Worm (Caenorhabditis elegans) whole organism, mixed stage, embryonic: ENCODE data around the gene srg-61.

Experiments used
- M03D4.4 ChIP-seq: sonication (generic microtip); optimal IDR thresholded peaks from 2 replicates; lab custom pipeline; 2017; ENCODE audit warnings: mild to moderate bottlenecking, missing genetic modification characterization, missing compliant biosample characterization
- bed-3 ChIP-seq: fragments of 200-800 bp; sonication (Bioruptor generic); optimal IDR thresholded peaks from 3 replicates; lab custom pipeline; 2018; ENCODE audit warnings: mild to moderate bottlenecking, missing genetic modification characterization, moderate library complexity, missing compliant biosample characterization
- ceh-43 ChIP-seq: fragments of 200-800 bp; sonication (Bioruptor generic); optimal IDR thresholded peaks from 2 replicates; lab custom pipeline; 2018; ENCODE audit warnings: mild to moderate bottlenecking, missing genetic modification characterization, moderate library complexity, missing compliant biosample characterization
- ceh-83 ChIP-seq: fragments of 200-800 bp; sonication (Bioruptor generic); optimal IDR thresholded peaks from 2 replicates; lab custom pipeline; 2018; ENCODE audit warnings: mild to moderate bottlenecking, missing genetic modification characterization, missing compliant biosample characterization
- ces-1 ChIP-seq: fragments of 150-350 bp; optimal IDR thresholded peaks from 2 replicates; lab custom pipeline; 2014; ENCODE audit warnings: missing biosample characterization, missing genetic modification reagents, missing genetic modification characterization
- cnd-1 ChIP-seq: fragments of 200-800 bp; sonication (Bioruptor generic); optimal IDR thresholded peaks from 2 replicates; lab custom pipeline; 2018; ENCODE audit warnings: mild to moderate bottlenecking, missing genetic modification characterization, missing compliant biosample characterization
- drap-1 ChIP-seq: fragments of 200-800 bp; sonication (Bioruptor generic); optimal IDR thresholded peaks from 3 replicates; lab custom pipeline; 2018; ENCODE audit warnings: mild to moderate bottlenecking, missing genetic modification characterization, missing compliant biosample characterization
- elt-1 ChIP-seq: sonication (generic microtip); optimal IDR thresholded peaks from 2 replicates; lab custom pipeline; 2017; ENCODE audit warnings: missing genetic modification characterization, mild to moderate bottlenecking, missing compliant biosample characterization, antibody characterized with exemption, moderate library complexity, borderline replicate concordance; ENCODE audit not compliant: insufficient read depth
- elt-3 ChIP-seq: fragments of 150-350 bp; optimal IDR thresholded peaks from 2 replicates; lab custom pipeline; 2014; ENCODE audit warnings: missing biosample characterization, missing genetic modification characterization
- flh-1 ChIP-seq: fragments of 200-800 bp; sonication (Bioruptor generic); optimal IDR thresholded peaks from 2 replicates; lab custom pipeline; 2018; ENCODE audit warnings: mild to moderate bottlenecking, missing genetic modification characterization, moderate library complexity, missing compliant biosample characterization
- ham-2 ChIP-seq: fragments of 200-800 bp; sonication (Bioruptor generic); optimal IDR thresholded peaks from 2 replicates; lab custom pipeline; 2018; ENCODE audit warnings: mild to moderate bottlenecking, missing genetic modification characterization, missing compliant biosample characterization
- hlh-1 ChIP-seq: fragments of 150-350 bp; optimal IDR thresholded peaks from 2 replicates; lab custom pipeline; 2014; ENCODE audit warnings: missing biosample characterization, missing genetic modification reagents, missing genetic modification characterization
- lin-13 ChIP-seq: fragments of 150-350 bp; optimal IDR thresholded peaks from 2 replicates; lab custom pipeline; 2014; ENCODE audit warnings: missing biosample characterization, missing genetic modification characterization
- lin-32 ChIP-seq: fragments of 200-800 bp; sonication (Bioruptor generic); optimal IDR thresholded peaks from 2 replicates; lab custom pipeline; 2018; ENCODE audit warnings: mild to moderate bottlenecking, missing genetic modification characterization, missing compliant biosample characterization
- lsy-2 ChIP-seq: fragments of 150-350 bp; optimal IDR thresholded peaks from 2 replicates; lab custom pipeline; 2014; ENCODE audit warnings: missing biosample characterization, missing genetic modification characterization
- mep-1 ChIP-seq: fragments of 150-350 bp; optimal IDR thresholded peaks from 2 replicates; lab custom pipeline; 2017; ENCODE audit warnings: missing biosample characterization, missing genetic modification reagents, missing genetic modification characterization, inconsistent platforms
- mls-2 ChIP-seq: sonication (generic microtip); optimal IDR thresholded peaks from 2 replicates; lab custom pipeline; 2016; ENCODE audit warnings: mild to moderate bottlenecking, missing genetic modification characterization, moderate library complexity, missing compliant biosample characterization
- nhr-12 ChIP-seq: fragments of 150-350 bp; optimal IDR thresholded peaks from 2 replicates; lab custom pipeline; 2014; ENCODE audit warnings: missing biosample characterization, missing genetic modification characterization
- nhr-2 ChIP-seq: fragments of 150-350 bp; optimal IDR thresholded peaks from 2 replicates; lab custom pipeline; 2014; ENCODE audit warnings: missing biosample characterization, missing genetic modification characterization
- nhr-237 ChIP-seq: fragments of 150-350 bp; optimal IDR thresholded peaks from 2 replicates; lab custom pipeline; 2014; ENCODE audit warnings: missing biosample characterization, missing genetic modification characterization
- nhr-28 ChIP-seq: fragments of 150-350 bp; optimal IDR thresholded peaks from 2 replicates; lab custom pipeline; 2014; ENCODE audit warnings: missing biosample characterization, missing genetic modification characterization
- nhr-76 ChIP-seq: sonication (generic microtip); optimal IDR thresholded peaks from 2 replicates; lab custom pipeline; 2017; ENCODE audit warnings: missing biosample characterization, missing genetic modification characterization
- pha-4 ChIP-seq: fragments of 150-350 bp; optimal IDR thresholded peaks from 2 replicates; lab custom pipeline; 2018; ENCODE audit warnings: missing biosample characterization, missing genetic modification reagents, missing genetic modification characterization
- sem-2 ChIP-seq: fragments of 200-800 bp; sonication (Bioruptor generic); optimal IDR thresholded peaks from 2 replicates; lab custom pipeline; 2018; ENCODE audit warnings: mild to moderate bottlenecking, missing genetic modification characterization, missing compliant biosample characterization
- snpc-4 ChIP-seq: fragments of 150-350 bp; optimal IDR thresholded peaks from 2 replicates; lab custom pipeline; 2014; ENCODE audit warnings: missing biosample characterization, missing genetic modification characterization
- sptf-1 ChIP-seq: sonication (generic microtip); optimal IDR thresholded peaks from 2 replicates; lab custom pipeline; 2017; ENCODE audit warnings: mild to moderate bottlenecking, missing genetic modification characterization, moderate library complexity, missing compliant biosample characterization
- tbx-8 ChIP-seq: fragments of 200-800 bp; sonication (Bioruptor generic); optimal IDR thresholded peaks from 2 replicates; lab custom pipeline; 2018; ENCODE audit warnings: mild to moderate bottlenecking, missing genetic modification characterization, moderate library complexity, missing compliant biosample characterization
- unc-120 ChIP-seq: sonication (generic microtip); optimal IDR thresholded peaks from 2 replicates; lab custom pipeline; 2017; ENCODE audit warnings: missing genetic modification characterization, missing compliant biosample characterization; ENCODE audit not compliant: poor library complexity, severe bottlenecking
- unc-39 ChIP-seq: fragments of 150-350 bp; optimal IDR thresholded peaks from 2 replicates; lab custom pipeline; 2014; ENCODE audit warnings: missing biosample characterization, missing genetic modification characterization
- unc-62 ChIP-seq: fragments of 150-350 bp; optimal IDR thresholded peaks from 2 replicates; lab custom pipeline; 2014; ENCODE audit warnings: missing biosample characterization, missing genetic modification reagents, missing genetic modification characterization
- zip-8 ChIP-seq: fragments of 150-350 bp; optimal IDR thresholded peaks from 2 replicates; lab custom pipeline; 2014; ENCODE audit warnings: missing biosample characterization, missing genetic modification characterization
- ztf-11 ChIP-seq: fragments of 150-350 bp; optimal IDR thresholded peaks from 2 replicates; lab custom pipeline; 2014; ENCODE audit warnings: missing biosample characterization, missing genetic modification characterization

The srg-61 gene

ce11 chrV:2757226-2757893 lies 17.2 kb upstream of the srg-61 start, which contains the start of gene srx-28:
Gene srx-28 (minus strand): TSS chrV:2757276.
- TF ChIP-seq sptf-1 (tag; lab: Kevin White, UChicago) (no peak), nhr-12 (tag; lab: Kevin White, UChicago) (no peak), tbx-8 (GFP tag; lab: Kevin White, UChicago) (no peak), lsy-2 (no peak), nhr-28 (tag; lab: Kevin White, UChicago) (no peak), cnd-1 (tag; lab: Kevin White, UChicago) (no peak), nhr-76 (no peak), ceh-43 (GFP tag; lab: Kevin White, UChicago) (no peak), unc-62 (GFP tag; lab: Kevin White, UChicago) (no peak), drap-1 (GFP tag; lab: Kevin White, UChicago) (no peak), mep-1 (no peak)

- TF ChIP-seq ham-2 (GFP tag; lab: Kevin White, UChicago) (no peak), hlh-1 (tag; lab: Kevin White, UChicago) (no peak), unc-120 (tag; lab: Kevin White, UChicago) (no peak), nhr-2 (no peak), lsy-2 (no peak), elt-3 (tag; lab: Kevin White, UChicago) (no peak), ces-1 (GFP tag; lab: Kevin White, UChicago) (no peak), pha-4 (no peak), sem-2 (GFP tag; lab: Kevin White, UChicago) (no peak), elt-1 (tag; lab: Kevin White, UChicago) (no peak), bed-3 (GFP tag; lab: Kevin White, UChicago) (no peak), nhr-28 (tag; lab: Kevin White, UChicago) (no peak), tbx-8 (GFP tag; lab: Kevin White, UChicago) (no peak), mls-2 (tag; lab: Kevin White, UChicago) (no peak), lin-13 (tag; lab: Kevin White, UChicago) (no peak), nhr-237 (tag; lab: Kevin White, UChicago) (no peak), mep-1 (no peak), unc-39 (no peak), lin-32 (GFP tag; lab: Kevin White, UChicago) (no peak), ztf-11 (tag; lab: Kevin White, UChicago) (no peak)
Measured at ce11 chrV:2753007-2753406, 12.9 kb upstream of the srg-61 start, which contains the start of gene srx-26. Gene srx-26 (minus strand): TSS chrV:2753107.

ce11 chrV:2750006-2750405 lies 9.9 kb upstream of the srg-61 start, which contains the start of gene srx-24:
Gene srx-24 (minus strand): TSS chrV:2750106.
- TF ChIP-seq ztf-11 (tag; lab: Kevin White, UChicago) (no peak), unc-120 (tag; lab: Kevin White, UChicago) (no peak), unc-62 (GFP tag; lab: Kevin White, UChicago) (no peak), M03D4.4 (tag; lab: Kevin White, UChicago) (no peak), snpc-4 (no peak), unc-39 (no peak), mep-1 (no peak), ceh-43 (GFP tag; lab: Kevin White, UChicago) (no peak), sptf-1 (tag; lab: Kevin White, UChicago) (no peak), nhr-237 (tag; lab: Kevin White, UChicago) (no peak), ham-2 (GFP tag; lab: Kevin White, UChicago) (no peak), nhr-28 (tag; lab: Kevin White, UChicago) (no peak), mls-2 (tag; lab: Kevin White, UChicago) (no peak), sem-2 (GFP tag; lab: Kevin White, UChicago) (no peak)

ce11 chrV:2746404-2746803 lies 6.3 kb upstream of the srg-61 start:
- TF ChIP-seq nhr-2 (no peak), unc-39 (no peak), sptf-1 (tag; lab: Kevin White, UChicago) (no peak), ceh-43 (GFP tag; lab: Kevin White, UChicago) (no peak), flh-1 (GFP tag; lab: Kevin White, UChicago) (no peak), unc-62 (GFP tag; lab: Kevin White, UChicago) (no peak), cnd-1 (tag; lab: Kevin White, UChicago) (no peak), ceh-83 (GFP tag; lab: Kevin White, UChicago) (no peak), zip-8 (tag; lab: Kevin White, UChicago) (no peak)
